Worm (Caenorhabditis elegans) whole organism, L1 larva: ENCODE measurements around the gene Y45F10C.1.
"Not testable (repeated sequence)": the region's sequence is repeated elsewhere in the genome, so short reads cannot be mapped to it uniquely, and the experiment has no call there.

Source experiments
- C16A3.4 ChIP-seq: fragments of 150-350 bp; optimal IDR thresholded peaks from 2 replicates; lab custom pipeline; 2014; ENCODE audit warnings: missing biosample characterization, missing genetic modification characterization
- C34B4.2 ChIP-seq: sonication (generic microtip); optimal IDR thresholded peaks from 2 replicates; lab custom pipeline; 2017; ENCODE audit warnings: mild to moderate bottlenecking, missing genetic modification characterization, missing compliant biosample characterization
- F16B12.6 ChIP-seq: fragments of 150-350 bp; optimal IDR thresholded peaks from 2 replicates; lab custom pipeline; 2014; ENCODE audit warnings: missing biosample characterization, missing genetic modification characterization
- Y116A8C.19 ChIP-seq: sonication (generic microtip); optimal IDR thresholded peaks from 2 replicates; lab custom pipeline; 2016; ENCODE audit warnings: missing compliant biosample characterization, missing genetic modification characterization, borderline replicate concordance
- blmp-1 ChIP-seq: fragments of 150-350 bp; optimal IDR thresholded peaks from 2 replicates; lab custom pipeline; 2014; ENCODE audit warnings: missing biosample characterization, missing genetic modification characterization
- ceh-8 ChIP-seq: fragments of 200-800 bp; sonication (Bioruptor generic); optimal IDR thresholded peaks from 2 replicates; lab custom pipeline; 2018; ENCODE audit warnings: mild to moderate bottlenecking, missing genetic modification characterization, moderate library complexity, missing compliant biosample characterization
- ceh-82 ChIP-seq, 3 experiments: fragments of 150-350 bp in 1 of 3; sonication (generic microtip) in 2 of 3; optimal IDR thresholded peaks; 2 replicates each; lab custom pipeline; 2014 to 2017; ENCODE audit warnings: missing biosample characterization in 3 of 3, missing genetic modification characterization in 3 of 3
- dpl-1 ChIP-seq, 3 experiments: fragments of 150-350 bp in 2 of 3; sonication (generic microtip) in 1 of 3; optimal IDR thresholded peaks; 2 replicates each; lab custom pipeline; 2014 to 2017; ENCODE audit warnings: missing biosample characterization in 3 of 3, missing genetic modification characterization in 3 of 3, missing genetic modification reagents in 3 of 3
- dsc-1 ChIP-seq: sonication (generic microtip); optimal IDR thresholded peaks from 2 replicates; lab custom pipeline; 2016; ENCODE audit warnings: mild to moderate bottlenecking, missing genetic modification characterization, missing compliant biosample characterization
- efl-3 ChIP-seq: fragments of 200-800 bp; sonication (Bioruptor generic); optimal IDR thresholded peaks from 2 replicates; lab custom pipeline; 2018; ENCODE audit warnings: mild to moderate bottlenecking, missing genetic modification characterization, missing compliant biosample characterization
- elt-3 ChIP-seq, 6 experiments: fragments of 150-350 bp in 1 of 6; sonication (generic microtip); optimal IDR thresholded peaks; 2 replicates each; lab custom pipeline; 2017 to 2018; ENCODE audit warnings: missing biosample characterization in 6 of 6, missing genetic modification characterization in 6 of 6, inconsistent platforms in 1 of 6
- fos-1 ChIP-seq: fragments of 150-350 bp; optimal IDR thresholded peaks from 2 replicates; lab custom pipeline; 2014; ENCODE audit warnings: missing biosample characterization, missing genetic modification characterization
- lin-13 ChIP-seq: fragments of 150-350 bp; optimal IDR thresholded peaks from 2 replicates; lab custom pipeline; 2014; ENCODE audit warnings: missing biosample characterization, missing genetic modification reagents, missing genetic modification characterization
- lin-15B ChIP-seq: fragments of 150-350 bp; sonication (generic microtip); optimal IDR thresholded peaks from 3 replicates; lab custom pipeline; 2014; ENCODE audit warnings: missing biosample characterization, missing genetic modification characterization
- lin-39 ChIP-seq: fragments of 150-350 bp; optimal IDR thresholded peaks from 2 replicates; lab custom pipeline; 2014; ENCODE audit warnings: missing biosample characterization, missing genetic modification reagents, missing genetic modification characterization
- lir-3 ChIP-seq: sonication (generic microtip); optimal IDR thresholded peaks from 2 replicates; lab custom pipeline; 2016; ENCODE audit warnings: mild to moderate bottlenecking, missing genetic modification characterization, moderate library complexity, missing compliant biosample characterization; ENCODE audit not compliant: poor library complexity
- mef-2 ChIP-seq: fragments of 150-350 bp; optimal IDR thresholded peaks from 2 replicates; lab custom pipeline; 2014; ENCODE audit warnings: missing biosample characterization, missing genetic modification characterization
- nhr-11 ChIP-seq: fragments of 150-350 bp; optimal IDR thresholded peaks from 2 replicates; lab custom pipeline; 2014; ENCODE audit warnings: missing biosample characterization, missing genetic modification characterization
- nhr-28 ChIP-seq: fragments of 150-350 bp; optimal IDR thresholded peaks from 2 replicates; lab custom pipeline; 2014; ENCODE audit warnings: missing biosample characterization, missing genetic modification characterization
- nhr-47 ChIP-seq: sonication (generic microtip); optimal IDR thresholded peaks from 2 replicates; lab custom pipeline; 2016; ENCODE audit warnings: mild to moderate bottlenecking, missing genetic modification characterization, moderate library complexity, missing compliant biosample characterization
- nhr-77 ChIP-seq: fragments of 150-350 bp; optimal IDR thresholded peaks from 2 replicates; lab custom pipeline; 2014; ENCODE audit warnings: missing biosample characterization, missing genetic modification characterization
- nhr-90 ChIP-seq: sonication (generic microtip); optimal IDR thresholded peaks from 2 replicates; lab custom pipeline; 2016; ENCODE audit warnings: mild to moderate bottlenecking, missing genetic modification characterization, missing compliant biosample characterization; ENCODE audit not compliant: poor library complexity
- pax-3 ChIP-seq: fragments of 200-800 bp; sonication (Bioruptor generic); optimal IDR thresholded peaks from 2 replicates; lab custom pipeline; 2018; ENCODE audit warnings: mild to moderate bottlenecking, missing genetic modification characterization, moderate library complexity, missing compliant biosample characterization
- rnt-1 ChIP-seq: sonication (generic microtip); optimal IDR thresholded peaks from 2 replicates; lab custom pipeline; 2016; ENCODE audit warnings: mild to moderate bottlenecking, missing genetic modification characterization, moderate library complexity, missing compliant biosample characterization
- skn-1 ChIP-seq: fragments of 150-350 bp; optimal IDR thresholded peaks from 2 replicates; lab custom pipeline; 2014; ENCODE audit warnings: missing biosample characterization, missing genetic modification characterization
- unc-130 ChIP-seq: fragments of 150-350 bp; optimal IDR thresholded peaks from 2 replicates; lab custom pipeline; 2017; ENCODE audit warnings: missing biosample characterization, missing genetic modification characterization, inconsistent platforms
- unc-86 ChIP-seq: sonication (generic microtip); optimal IDR thresholded peaks from 2 replicates; lab custom pipeline; 2016; ENCODE audit warnings: missing genetic modification characterization, missing compliant biosample characterization
- unc-98 ChIP-seq: fragments of 200-800 bp; sonication (Bioruptor generic); IDR thresholded peaks from 2 replicates; pipeline ENCODE4 v1.3.6; 2022; ENCODE audit warnings: missing genetic modification characterization, missing compliant biosample characterization
- vab-15 ChIP-seq: sonication (generic microtip); optimal IDR thresholded peaks from 2 replicates; lab custom pipeline; 2017; ENCODE audit warnings: missing genotype, mild to moderate bottlenecking, missing genetic modification characterization, missing compliant biosample characterization
- xbp-1 ChIP-seq: sonication (generic microtip); optimal IDR thresholded peaks from 2 replicates; lab custom pipeline; 2016; ENCODE audit warnings: missing genetic modification characterization, missing compliant biosample characterization
- zip-4 ChIP-seq: fragments of 200-800 bp; sonication (Bioruptor generic); optimal IDR thresholded peaks from 2 replicates; lab custom pipeline; 2018; ENCODE audit warnings: mild to moderate bottlenecking, missing genetic modification characterization, moderate library complexity, missing compliant biosample characterization
- ztf-11 ChIP-seq, 2 experiments: sonication (generic microtip); optimal IDR thresholded peaks; 2 replicates each; lab custom pipeline; 2016 to 2017; ENCODE audit warnings: missing genetic modification characterization in 2 of 2, missing biosample characterization in 1 of 2, missing compliant biosample characterization in 1 of 2
- ztf-4 ChIP-seq: fragments of 150-350 bp; optimal IDR thresholded peaks from 2 replicates; lab custom pipeline; 2014; ENCODE audit warnings: missing biosample characterization, missing genetic modification characterization

Y45F10C.1 gene

ce11 chrIV:13666849-13667430 lies 7.6 kb upstream of the Y45F10C.1 start, which contains the start of gene fbxa-215:
fbxa-215 (minus strand) TSS chrIV:13666909.
- TF ChIP-seq Y116A8C.19 (tag; lab: Kevin White, UChicago) (no peak), C34B4.2 (tag; lab: Kevin White, UChicago) (no peak), unc-86 (tag; lab: Kevin White, UChicago) (no peak), skn-1 (no peak), dpl-1 (GFP tag; optimal IDR thresholded peaks at IDR 0.05; lab: Kevin White, UChicago) (no peak), mef-2 (tag; lab: Kevin White, UChicago) (no peak), lir-3 (tag; lab: Kevin White, UChicago) (no peak), fos-1 (tag; lab: Kevin White, UChicago) (no peak), zip-4 (GFP tag; lab: Kevin White, UChicago) (no peak), lin-15B (tag; lab: Kevin White, UChicago) (no peak), C16A3.4 (tag; lab: Kevin White, UChicago) (no peak)

- TF ChIP-seq lin-39, result no peak
- TF ChIP-seq elt-3 (tag; optimal IDR thresholded peaks at IDR 0.05; lab: Kevin White, UChicago), result no peak
- no peak for TF ChIP-seq unc-130 (tag; lab: Kevin White, UChicago)
- no peak for TF ChIP-seq blmp-1 (tag; lab: Kevin White, UChicago)
- no peak for TF ChIP-seq unc-98 (GFP tag; lab: Robert Waterston, UW)
- no peak for TF ChIP-seq F16B12.6 (tag; lab: Kevin White, UChicago)
- no peak for TF ChIP-seq nhr-28 (tag; lab: Kevin White, UChicago)
- TF ChIP-seq efl-3 (GFP tag; lab: Kevin White, UChicago), result no peak
- no peak for TF ChIP-seq ceh-8 (GFP tag; lab: Kevin White, UChicago)
- TF ChIP-seq ztf-11 (tag; optimal IDR thresholded peaks at IDR 0.05; lab: Kevin White, UChicago), result no peak
- no peak for TF ChIP-seq vab-15 (tag; lab: Kevin White, UChicago)
- no peak for TF ChIP-seq nhr-47 (tag; lab: Kevin White, UChicago)
- no peak for TF ChIP-seq skn-1
- no peak for TF ChIP-seq xbp-1 (tag; lab: Kevin White, UChicago)
Observed at ce11 chrIV:13665073-13665472, 5.7 kb upstream of the Y45F10C.1 start.

ce11 chrIV:13664090-13664489 lies 4.7 kb upstream of the Y45F10C.1 start, which contains the start of gene Y45F10C.4:
Y45F10C.4 (minus strand) TSS chrIV:13664190.
- no peak for TF ChIP-seq skn-1
- no peak for TF ChIP-seq nhr-90 (tag; lab: Kevin White, UChicago)
- no peak for TF ChIP-seq dsc-1 (tag; lab: Kevin White, UChicago)
- TF ChIP-seq ceh-82 (tag; optimal IDR thresholded peaks at IDR 0.05; lab: Kevin White, UChicago), result no peak
- TF ChIP-seq dpl-1 (GFP tag; optimal IDR thresholded peaks at IDR 0.05; lab: Kevin White, UChicago), result no peak
- TF ChIP-seq pax-3 (tag; lab: Kevin White, UChicago), result no peak
- TF ChIP-seq rnt-1 (tag; lab: Kevin White, UChicago), result no peak
- no peak for TF ChIP-seq unc-130 (tag; lab: Kevin White, UChicago)
- no peak for TF ChIP-seq lin-13
- TF ChIP-seq nhr-11 (tag; lab: Kevin White, UChicago), result no peak
- TF ChIP-seq ztf-4 (tag; lab: Kevin White, UChicago), result no peak

- TF ChIP-seq xbp-1, dsc-1, C16A3.4 (tag; lab: Kevin White, UChicago): not testable (repeated sequence)
Observed at ce11 chrIV:13662570-13662969, 3.2 kb upstream of the Y45F10C.1 start, which contains the start of gene Y45F10C.2. Y45F10C.2 (minus strand) TSS chrIV:13662670.

ce11 chrIV:13652023-13652422 lies 7.3 kb downstream of the Y45F10C.1 start, which contains the start of gene Y45F10C.6:
Y45F10C.6 (plus strand) TSS chrIV:13652323.
- TF ChIP-seq nhr-11, mef-2, nhr-77 (tag; lab: Kevin White, UChicago): not testable (repeated sequence)
